Worm (Caenorhabditis elegans) whole organism, L4 larva: ENCODE measurements around the gene phat-8.

Experiments
- Y48G9A.11 ChIP-seq: fragments of 200-800 bp; sonication (Bioruptor generic); IDR thresholded peaks from 2 replicates; pipeline ENCODE4 v1.3.6; 2022; ENCODE audit warnings: missing genetic modification reagents, missing genetic modification characterization, missing compliant biosample characterization
- dpl-1 ChIP-seq: fragments of 150-350 bp; optimal IDR thresholded peaks from 2 replicates; lab custom pipeline; 2014; ENCODE audit warnings: missing biosample characterization, missing genetic modification reagents, missing genetic modification characterization
- fos-1 ChIP-seq: fragments of 150-350 bp; optimal IDR thresholded peaks from 2 replicates; lab custom pipeline; 2014; ENCODE audit warnings: missing biosample characterization, missing genetic modification characterization
- mdl-1 ChIP-seq, 2 experiments: fragments of 150-350 bp in 1 of 2; sonication (generic microtip) in 1 of 2; optimal IDR thresholded peaks; 2 replicates each; lab custom pipeline; 2014 to 2017; ENCODE audit warnings: missing biosample characterization in 2 of 2, missing genetic modification characterization in 2 of 2
- nhr-42 ChIP-seq: fragments of 200-800 bp; sonication (Bioruptor generic); IDR thresholded peaks from 2 replicates; pipeline ENCODE4 v1.3.6; 2022; ENCODE audit warnings: missing genetic modification characterization, missing compliant biosample characterization
- pha-4 ChIP-seq, 2 experiments: fragments of 150-350 bp in 1 of 2; fragments of 200-800 bp in 1 of 2; sonication (Bioruptor generic) in 1 of 2; IDR thresholded peaks in 1 of 2; optimal IDR thresholded peaks in 1 of 2; 2 replicates each; pipeline versions ENCODE4 v1.3.6 to Lab custom; 2014 to 2022; ENCODE audit warnings: missing genetic modification characterization in 2 of 2, missing genetic modification reagents in 2 of 2, missing biosample characterization in 1 of 2, missing compliant biosample characterization in 1 of 2
- zag-1 ChIP-seq: fragments of 150-350 bp; optimal IDR thresholded peaks from 2 replicates; lab custom pipeline; 2014; ENCODE audit warnings: missing biosample characterization, missing genetic modification characterization

DNA sequence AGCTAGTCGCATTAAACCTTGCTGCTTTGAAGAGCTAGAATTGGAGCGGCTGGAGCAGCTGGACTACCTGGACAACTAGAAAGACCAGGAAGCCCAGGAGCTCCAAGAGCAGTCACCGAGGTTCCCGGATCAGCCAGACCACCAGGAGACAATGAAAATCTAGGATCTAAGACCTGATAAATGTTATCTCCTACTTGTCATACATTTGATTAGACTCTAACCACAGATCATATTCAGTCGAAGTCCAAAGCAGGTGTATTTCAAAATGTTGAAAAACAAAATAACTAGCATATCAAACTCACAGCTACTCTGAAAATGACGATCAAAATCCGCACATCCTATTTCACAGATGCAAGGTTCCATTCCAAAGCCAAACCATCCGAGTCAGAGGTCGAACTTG lies 20.3 kb downstream of the phat-8 start, which contains the start of gene srz-6:
- TF ChIP-seq pha-4 (GFP tag; IDR thresholded peaks at IDR 0.05; lab: Robert Waterston, UW) (no peak), pha-4 (tag; optimal IDR thresholded peaks at IDR 0.05; lab: Kevin White, UChicago) (no peak), nhr-42 (GFP tag; lab: Robert Waterston, UW) (no peak), dpl-1 (GFP tag; lab: Kevin White, UChicago) (no peak), Y48G9A.11 (no peak), fos-1 (no peak), mdl-1 (tag; optimal IDR thresholded peaks at IDR 0.05; lab: Kevin White, UChicago) (no peak), zag-1 (tag; lab: Kevin White, UChicago) (no peak)
